Fruit fly (Drosophila melanogaster): ENCODE measurements around the gene CG9399.

CG9399 gene

DNA sequence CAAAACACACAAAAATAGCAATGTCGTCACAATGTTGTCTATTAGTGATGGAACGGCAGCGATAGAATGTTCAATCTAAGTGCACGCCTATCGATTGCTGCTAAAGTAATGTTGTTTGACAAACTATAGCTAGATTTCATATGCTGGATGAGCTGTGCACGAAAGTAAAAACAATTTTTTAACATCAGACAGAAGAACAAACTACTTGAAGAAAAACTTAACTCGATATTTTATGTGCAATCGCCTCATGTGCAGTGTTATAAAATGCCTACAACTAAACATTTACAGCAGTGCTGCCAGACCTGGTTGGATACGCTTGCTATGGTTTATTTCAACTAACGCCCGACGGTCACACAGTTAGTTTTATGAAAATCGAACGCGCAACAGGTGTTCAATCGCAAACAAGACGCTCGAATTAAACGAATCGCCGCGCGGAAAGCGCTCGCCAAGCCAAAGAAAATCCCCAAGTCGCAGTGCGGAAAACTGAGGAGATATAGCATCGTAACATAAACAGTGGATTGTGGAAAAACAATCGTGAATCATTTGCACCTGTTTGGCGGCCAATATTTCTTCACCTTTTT lies 17.0 kb upstream of the CG9399 start, which contains the start of the genes bocks and CG8312 (continued):
- TF ChIP-seq ERR (GFP tag; optimal IDR thresholded peaks at IDR 0.05) (peak; percentile 80), CG1832 (GFP tag; optimal IDR thresholded peaks at IDR 0.05) (no peak), vnd (GFP tag; IDR thresholded peaks at IDR 0.05; ENCODE audit: partially characterized antibody) (no peak), hb (GFP tag; IDR thresholded peaks at IDR 0.05; ENCODE audit: partially characterized antibody) (no peak), CG9797 (GFP tag; optimal IDR thresholded peaks at IDR 0.05) (peak; percentile 97), CG1647 (GFP tag; optimal IDR thresholded peaks at IDR 0.05) (peak; percentile 17), ewg (GFP tag; optimal IDR thresholded peaks at IDR 0.05) (peak; percentile 80), C15 (GFP tag; IDR thresholded peaks at IDR 0.05) (no peak), sd (tag; optimal IDR thresholded peaks at IDR 0.05) (peak; percentile 57), BEAF-32 (GFP tag; optimal IDR thresholded peaks at IDR 0.05) (peak; percentile 96), CG13624 (GFP tag; optimal IDR thresholded peaks at IDR 0.05) (peak; percentile 79), Hand (GFP tag; optimal IDR thresholded peaks at IDR 0.05) (no peak), grn (GFP tag; optimal IDR thresholded peaks at IDR 0.05) (peak; percentile 5), Jarid2 (GFP tag; optimal IDR thresholded peaks at IDR 0.05) (peak; percentile 91), CG18262 (tag; optimal IDR thresholded peaks at IDR 0.05) (peak; percentile 19), seq (GFP tag; IDR thresholded peaks at IDR 0.05) (no peak), cas (GFP tag; IDR thresholded peaks at IDR 0.05) (no peak), CG17385 (GFP tag; optimal IDR thresholded peaks at IDR 0.05) (peak; percentile 29), CG9609 (GFP tag; optimal IDR thresholded peaks at IDR 0.05) (peak; percentile 59), GATAe (GFP tag; conservative IDR thresholded peaks at IDR 0.05) (no peak), amos (GFP tag; IDR thresholded peaks at IDR 0.05; ENCODE audit: partially characterized antibody) (no peak), CG6175 (GFP tag; IDR thresholded peaks at IDR 0.05) (no peak), dimm (GFP tag; IDR thresholded peaks at IDR 0.05) (no peak), fu2 (GFP tag; optimal IDR thresholded peaks at IDR 0.05) (peak; percentile 13), CG4617 (GFP tag; optimal IDR thresholded peaks at IDR 0.05; ENCODE audit: borderline replicate concordance) (peak; percentile 45), cad (GFP tag; optimal IDR thresholded peaks at IDR 0.05) (no peak), pum (GFP tag; optimal IDR thresholded peaks at IDR 0.05) (peak; percentile 57), ac (GFP tag; optimal IDR thresholded peaks at IDR 0.05) (no peak), Deaf1 (tag; optimal IDR thresholded peaks at IDR 0.05) (peak; percentile 21), CG15269 (tag; optimal IDR thresholded peaks at IDR 0.05) (peak; percentile 1), CG1602 (GFP tag; optimal IDR thresholded peaks at IDR 0.05) (peak; percentile 31), insv (GFP tag; optimal IDR thresholded peaks at IDR 0.05) (peak in 1 of 2 experiments; percentile 54), Dref (GFP tag; IDR thresholded peaks at IDR 0.05) (no peak), CG10147 (GFP tag; optimal IDR thresholded peaks at IDR 0.05) (peak; percentile 47), chn (GFP tag; optimal IDR thresholded peaks at IDR 0.05) (peak; percentile 63), HLH54F (GFP tag; optimal IDR thresholded peaks at IDR 0.05) (peak; percentile 72), her (GFP tag; optimal IDR thresholded peaks at IDR 0.05) (peak; percentile 30), Nf-YC (tag; optimal IDR thresholded peaks at IDR 0.05) (peak; percentile 61), emc (GFP tag; optimal IDR thresholded peaks at IDR 0.05) (no peak), CG33213 (GFP tag; optimal IDR thresholded peaks at IDR 0.05) (peak; percentile 80), Pdp1 (GFP tag; optimal IDR thresholded peaks at IDR 0.05) (peak; percentile 41 to 77), Camta (GFP tag; optimal IDR thresholded peaks at IDR 0.05) (peak; percentile 57), nmo (GFP tag; optimal IDR thresholded peaks at IDR 0.05) (peak; percentile 79), Bteb2 (GFP tag; optimal IDR thresholded peaks at IDR 0.05) (peak; percentile 56), sc (optimal IDR thresholded peaks at IDR 0.05) (no peak), sc (GFP tag; optimal IDR thresholded peaks at IDR 0.05) (no peak), pzg (GFP tag; optimal IDR thresholded peaks at IDR 0.05) (peak; percentile 99), nerfin-2 (GFP tag; IDR thresholded peaks at IDR 0.05; ENCODE audit: partially characterized antibody) (no peak), CG4424 (GFP tag; optimal IDR thresholded peaks at IDR 0.05) (peak; percentile 50), CG1792 (GFP tag; optimal IDR thresholded peaks at IDR 0.05) (peak; percentile 44)

Data from whole organism, embryonic.